Worm (Caenorhabditis elegans): ENCODE results near the gene fbxa-131.

The fbxa-131 gene

DNA sequence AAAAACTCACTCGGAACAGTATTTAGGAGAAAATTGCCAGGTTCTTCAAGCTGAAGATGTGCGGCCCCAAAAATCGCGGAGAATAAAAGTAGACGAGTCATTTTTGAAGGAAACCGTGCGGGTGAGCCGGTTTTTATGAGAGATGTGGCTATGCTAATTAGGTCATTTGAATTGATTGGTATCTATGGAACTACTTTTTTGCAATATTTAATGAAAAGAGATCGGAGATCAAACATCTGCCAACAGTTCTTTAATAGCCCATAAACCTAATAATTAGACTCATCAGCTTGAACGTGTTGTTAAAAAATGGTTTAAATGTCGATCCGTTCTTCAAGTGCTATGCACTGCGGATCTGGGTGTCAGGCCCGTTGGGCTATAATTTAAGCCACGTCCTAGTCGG, 22.8 kb upstream of the fbxa-131 start, which contains the start of gene Y43F8C.16:
TSS of gene Y43F8C.16 (minus strand) at position 101 of the 400 bp plus-strand sequence.
- TF ChIP-seq ama-1 (optimal IDR thresholded peaks at IDR 0.05) (no peak), hmbx-1 (tag; optimal IDR thresholded peaks at IDR 0.05) (no peak), hnd-1 (tag; optimal IDR thresholded peaks at IDR 0.05) (no peak), scrt-1 (GFP tag; IDR thresholded peaks at IDR 0.05) (no peak), tbx-37 (GFP tag; conservative IDR thresholded peaks at IDR 0.05) (no peak), B0310.2 (tag; optimal IDR thresholded peaks at IDR 0.05) (no peak), tra-4 (tag; optimal IDR thresholded peaks at IDR 0.05) (no peak), tbx-11 (GFP tag; IDR thresholded peaks at IDR 0.05) (no peak), aly-1 (tag; optimal IDR thresholded peaks at IDR 0.05) (no peak), sea-1 (GFP tag; conservative IDR thresholded peaks at IDR 0.05) (no peak), ets-7 (tag; optimal IDR thresholded peaks at IDR 0.05) (no peak), ceh-36 (tag; optimal IDR thresholded peaks at IDR 0.05) (no peak), F13C5.2 (tag; optimal IDR thresholded peaks at IDR 0.05) (no peak), hmg-4 (GFP tag; optimal IDR thresholded peaks at IDR 0.05) (no peak), flt-1 (GFP tag; IDR thresholded peaks at IDR 0.05) (no peak), pes-1 (GFP tag; IDR thresholded peaks at IDR 0.05) (no peak)

DNA sequence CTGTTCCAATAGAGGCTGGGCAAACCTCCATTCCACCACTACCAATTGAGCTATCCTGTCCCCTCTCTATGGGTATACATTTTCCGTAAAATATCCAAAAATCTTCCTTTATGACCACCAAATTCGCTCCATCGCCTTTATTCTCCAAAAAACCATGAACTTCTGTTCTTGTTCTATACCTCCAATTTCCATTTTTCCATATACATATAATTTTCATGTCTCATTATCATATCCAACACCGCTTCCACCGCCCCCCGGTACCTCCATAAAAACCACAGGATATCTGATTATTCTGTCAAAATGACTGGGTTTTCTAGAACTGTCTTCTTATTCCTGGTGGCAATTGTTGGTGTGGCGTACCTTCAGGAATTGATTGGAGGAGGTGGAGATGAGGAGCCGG, 22.4 kb upstream of the fbxa-131 start, which contains the start of gene Y43F8C.17:
TSS of gene Y43F8C.17 (plus strand) at position 301 of the 400 bp plus-strand sequence.
- no peak for TF ChIP-seq aly-1 (tag; optimal IDR thresholded peaks at IDR 0.05)
- TF ChIP-seq scrt-1 (GFP tag; IDR thresholded peaks at IDR 0.05), result no peak
- no peak for TF ChIP-seq tbx-11 (GFP tag; IDR thresholded peaks at IDR 0.05)
- no peak for TF ChIP-seq tbx-37 (GFP tag; conservative IDR thresholded peaks at IDR 0.05)
- TF ChIP-seq hnd-1 (tag; optimal IDR thresholded peaks at IDR 0.05), result no peak

DNA sequence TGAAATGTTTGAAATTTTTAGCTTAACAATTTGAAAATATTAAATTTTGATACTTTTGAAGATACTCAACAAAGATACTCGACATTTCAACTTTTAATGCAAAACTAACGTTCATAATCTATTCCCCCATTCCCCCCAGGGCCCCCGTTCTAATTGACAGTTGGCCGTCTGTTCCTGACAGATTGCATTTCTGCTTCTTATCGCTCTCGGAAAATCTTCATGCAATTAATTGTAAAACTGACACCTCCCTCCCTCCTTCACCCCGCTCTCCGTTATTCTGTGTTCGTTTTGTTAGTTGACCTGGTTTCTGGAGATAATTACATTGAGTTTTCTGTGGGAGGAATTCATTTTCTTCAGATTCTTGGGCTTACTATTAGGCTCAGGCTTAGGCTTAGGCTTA, 20.3 kb upstream of the fbxa-131 start:
- TF ChIP-seq pes-1 (GFP tag; IDR thresholded peaks at IDR 0.05) (no peak), tbx-37 (GFP tag; conservative IDR thresholded peaks at IDR 0.05) (no peak)

DNA sequence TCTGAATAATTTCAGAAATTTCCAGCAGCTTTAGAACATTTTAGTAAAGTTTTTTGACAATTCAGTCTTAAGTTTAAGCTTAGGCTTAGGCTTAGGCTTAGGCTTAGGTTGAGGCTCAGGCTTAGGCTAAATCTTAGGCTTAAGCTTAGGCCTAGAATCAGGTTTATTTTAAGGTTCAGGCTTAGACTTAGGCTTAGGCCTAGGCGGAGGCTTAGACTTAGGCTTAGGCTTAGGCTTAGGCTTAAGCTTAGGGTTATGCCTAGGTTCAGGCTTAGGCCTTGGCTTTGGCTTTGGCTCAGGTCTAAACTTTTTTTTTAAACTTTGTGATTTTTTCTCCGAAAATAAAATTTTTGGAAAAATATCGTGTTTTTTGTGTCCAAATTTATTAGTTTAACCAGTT, 19.6 kb upstream of the fbxa-131 start:
- TF ChIP-seq ceh-36 (tag; optimal IDR thresholded peaks at IDR 0.05) (peak; percentile 53), ceh-13 (GFP tag; optimal IDR thresholded peaks at IDR 0.05) (no peak)

DNA sequence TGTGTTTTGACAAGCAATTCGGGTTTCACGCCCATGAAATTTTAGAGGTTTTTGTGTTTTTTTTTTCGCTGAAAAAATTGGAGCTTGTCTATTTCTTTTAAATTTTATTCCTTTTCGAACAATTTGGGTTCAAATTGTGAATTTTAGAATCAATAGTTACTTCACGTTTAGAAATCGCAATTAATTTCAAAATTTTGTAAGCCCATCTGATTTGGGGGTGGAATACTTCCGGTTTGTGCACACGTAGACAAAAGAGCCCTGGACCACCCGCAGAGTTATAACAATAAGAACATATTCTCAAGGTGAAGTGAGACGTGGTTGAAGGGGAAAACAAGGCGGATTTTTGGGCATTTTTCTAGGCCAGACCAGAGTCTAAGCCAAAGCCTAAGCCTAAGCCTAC, 19.0 kb upstream of the fbxa-131 start, which contains the start of gene Y116F11A.6:
TSS of gene Y116F11A.6 (plus strand) at position 301 of the 400 bp plus-strand sequence.
- TF ChIP-seq ets-7 (tag; optimal IDR thresholded peaks at IDR 0.05), result peak; percentile 69
- no peak for TF ChIP-seq tbx-37 (GFP tag; conservative IDR thresholded peaks at IDR 0.05)
- TF ChIP-seq ceh-13 (GFP tag; optimal IDR thresholded peaks at IDR 0.05), result no peak
- TF ChIP-seq hnd-1 (tag; optimal IDR thresholded peaks at IDR 0.05), result no peak
- TF ChIP-seq tra-4 (tag; optimal IDR thresholded peaks at IDR 0.05), result no peak
- TF ChIP-seq F13C5.2 (tag; optimal IDR thresholded peaks at IDR 0.05), result no peak
- no peak for TF ChIP-seq hmg-4 (GFP tag; optimal IDR thresholded peaks at IDR 0.05)

DNA sequence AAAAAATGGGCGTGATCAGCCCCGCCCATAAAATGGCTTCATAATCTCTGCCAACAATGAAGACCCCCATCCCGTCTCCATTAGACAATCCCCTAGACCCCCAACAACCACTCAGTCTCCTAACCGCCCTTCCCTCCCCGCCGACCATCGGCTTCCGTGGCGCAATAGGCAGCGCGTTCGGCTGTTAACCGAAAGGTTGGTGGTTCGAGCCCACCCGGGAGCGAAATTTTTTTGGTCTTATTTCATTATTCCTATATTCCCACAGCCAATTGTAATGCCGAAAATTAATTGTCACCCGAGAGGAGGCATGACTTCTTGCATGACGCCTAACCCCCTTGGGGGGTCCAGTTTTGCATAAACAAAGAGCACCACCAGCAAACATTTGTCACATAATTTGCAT, 15.3 kb upstream of the fbxa-131 start:
- TF ChIP-seq ets-7 (tag; optimal IDR thresholded peaks at IDR 0.05) (no peak), aly-1 (tag; optimal IDR thresholded peaks at IDR 0.05) (peak; percentile 65), hnd-1 (tag; optimal IDR thresholded peaks at IDR 0.05) (peak; percentile 52), ceh-36 (tag; optimal IDR thresholded peaks at IDR 0.05) (peak; percentile 58), flt-1 (GFP tag; IDR thresholded peaks at IDR 0.05) (peak; percentile 85), sea-1 (GFP tag; conservative IDR thresholded peaks at IDR 0.05) (peak; percentile 84), hmbx-1 (tag; optimal IDR thresholded peaks at IDR 0.05) (peak; percentile 37), tra-4 (tag; optimal IDR thresholded peaks at IDR 0.05) (peak; percentile 39), F13C5.2 (tag; optimal IDR thresholded peaks at IDR 0.05) (peak; percentile 78), pes-1 (GFP tag; IDR thresholded peaks at IDR 0.05) (peak; percentile 89), tbx-37 (GFP tag; conservative IDR thresholded peaks at IDR 0.05) (peak; percentile 80), tbx-11 (GFP tag; IDR thresholded peaks at IDR 0.05) (peak; percentile 76), ama-1 (optimal IDR thresholded peaks at IDR 0.05) (no peak), B0310.2 (tag; optimal IDR thresholded peaks at IDR 0.05) (peak; percentile 9), ceh-13 (GFP tag; optimal IDR thresholded peaks at IDR 0.05) (peak; percentile 46), scrt-1 (GFP tag; IDR thresholded peaks at IDR 0.05) (peak; percentile 83), hmg-4 (GFP tag; optimal IDR thresholded peaks at IDR 0.05) (peak; percentile 64)

DNA sequence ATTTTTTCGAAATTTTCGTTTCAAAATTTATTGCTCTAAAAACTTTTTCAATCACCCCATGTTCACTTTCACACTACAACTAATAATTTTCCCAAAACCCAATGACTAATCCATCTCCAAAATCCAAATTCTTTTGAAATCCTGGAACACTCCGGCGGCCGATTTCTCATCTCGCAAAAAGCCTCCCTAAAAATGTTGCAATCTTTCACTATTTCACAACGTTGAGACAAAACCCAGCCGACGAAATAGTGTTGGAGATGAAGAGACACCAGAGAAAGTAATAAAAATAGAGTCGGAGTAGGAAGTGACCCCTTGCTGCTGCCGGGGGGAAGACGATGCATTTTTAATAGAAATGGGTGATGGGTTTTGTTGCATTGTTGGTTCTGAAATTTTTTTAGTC, 13.6 kb upstream of the fbxa-131 start:
- TF ChIP-seq sea-1 (GFP tag; conservative IDR thresholded peaks at IDR 0.05) (no peak), flt-1 (GFP tag; IDR thresholded peaks at IDR 0.05) (no peak), tra-4 (tag; optimal IDR thresholded peaks at IDR 0.05) (no peak), ets-7 (tag; optimal IDR thresholded peaks at IDR 0.05) (no peak), hnd-1 (tag; optimal IDR thresholded peaks at IDR 0.05) (no peak), ceh-36 (tag; optimal IDR thresholded peaks at IDR 0.05) (no peak), ama-1 (optimal IDR thresholded peaks at IDR 0.05) (no peak), B0310.2 (tag; optimal IDR thresholded peaks at IDR 0.05) (no peak), F13C5.2 (tag; optimal IDR thresholded peaks at IDR 0.05) (no peak), tbx-37 (GFP tag; conservative IDR thresholded peaks at IDR 0.05) (no peak), hmg-4 (GFP tag; optimal IDR thresholded peaks at IDR 0.05) (no peak), scrt-1 (GFP tag; IDR thresholded peaks at IDR 0.05) (no peak), tbx-11 (GFP tag; IDR thresholded peaks at IDR 0.05) (no peak), pes-1 (GFP tag; IDR thresholded peaks at IDR 0.05) (no peak)

DNA sequence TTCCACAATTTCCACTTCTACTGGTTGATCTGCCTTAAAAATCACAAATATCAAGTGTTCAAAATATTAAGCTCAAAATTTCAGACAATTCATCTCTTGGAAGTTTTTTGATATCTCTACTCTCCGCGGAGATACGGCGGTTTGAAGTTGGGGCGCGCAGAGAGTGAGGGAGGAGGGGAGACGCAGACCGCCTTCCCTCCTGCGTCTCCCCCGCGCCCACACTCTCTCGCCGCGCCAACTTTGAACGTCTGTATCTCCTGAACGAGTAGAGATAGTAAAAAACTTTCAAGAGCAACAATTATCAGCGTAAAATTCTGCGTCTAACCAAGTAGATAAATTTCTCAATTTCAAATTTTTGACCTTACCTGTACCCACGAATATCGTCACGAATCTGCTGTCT, 10.2 kb upstream of the fbxa-131 start:
- no peak for TF ChIP-seq hnd-1 (tag; optimal IDR thresholded peaks at IDR 0.05)
- no peak for TF ChIP-seq tbx-37 (GFP tag; conservative IDR thresholded peaks at IDR 0.05)
- no peak for TF ChIP-seq tra-4 (tag; optimal IDR thresholded peaks at IDR 0.05)
- TF ChIP-seq hmg-4 (GFP tag; optimal IDR thresholded peaks at IDR 0.05), result no peak
- no peak for TF ChIP-seq F13C5.2 (tag; optimal IDR thresholded peaks at IDR 0.05)
- TF ChIP-seq aly-1 (tag; optimal IDR thresholded peaks at IDR 0.05), result no peak
- no peak for TF ChIP-seq ceh-36 (tag; optimal IDR thresholded peaks at IDR 0.05)
- no peak for TF ChIP-seq ama-1 (optimal IDR thresholded peaks at IDR 0.05)
- no peak for TF ChIP-seq tbx-11 (GFP tag; IDR thresholded peaks at IDR 0.05)
- TF ChIP-seq scrt-1 (GFP tag; IDR thresholded peaks at IDR 0.05), result no peak
- no peak for TF ChIP-seq sea-1 (GFP tag; conservative IDR thresholded peaks at IDR 0.05)
- TF ChIP-seq B0310.2 (tag; optimal IDR thresholded peaks at IDR 0.05), result no peak
- TF ChIP-seq ets-7 (tag; optimal IDR thresholded peaks at IDR 0.05), result no peak
- TF ChIP-seq ceh-13 (GFP tag; optimal IDR thresholded peaks at IDR 0.05), result no peak
- no peak for TF ChIP-seq hmbx-1 (tag; optimal IDR thresholded peaks at IDR 0.05)
- TF ChIP-seq flt-1 (GFP tag; IDR thresholded peaks at IDR 0.05), result no peak
- no peak for TF ChIP-seq pes-1 (GFP tag; IDR thresholded peaks at IDR 0.05)

All from whole organism, early embryonic.